Worm (Caenorhabditis elegans) whole organism, midembryonic: Measurements from ENCODE around the gene ran-1.

ENCODE experiments used
- T22C8.4 ChIP-seq: fragments of 200-800 bp; sonication (Bioruptor generic); IDR thresholded peaks from 2 replicates; pipeline ENCODE4 v1.3.6; 2022; ENCODE audit warnings: missing genetic modification characterization, missing compliant biosample characterization
- cog-1 ChIP-seq: sonication (generic microtip); optimal IDR thresholded peaks from 2 replicates; lab custom pipeline; 2016; ENCODE audit warnings: missing genetic modification characterization, missing compliant biosample characterization
- flt-1 ChIP-seq: fragments of 200-800 bp; sonication (Bioruptor generic); IDR thresholded peaks from 2 replicates; pipeline ENCODE4 v1.3.6; 2022; ENCODE audit warnings: missing genetic modification characterization, missing compliant biosample characterization
- klf-2 ChIP-seq: fragments of 200-800 bp; sonication (Bioruptor generic); conservative IDR thresholded peaks from 2 replicates; pipeline ENCODE4 v1.3.6; 2022; ENCODE audit warnings: missing genetic modification reagents, missing genetic modification characterization, missing compliant biosample characterization
- med-1 ChIP-seq: sonication (generic microtip); optimal IDR thresholded peaks from 2 replicates; lab custom pipeline; 2017; ENCODE audit warnings: missing genetic modification characterization, mild to moderate bottlenecking, missing compliant biosample characterization, antibody characterized with exemption, missing genetic modification reagents; ENCODE audit not compliant: insufficient read depth
- ref-1 ChIP-seq: fragments of 200-800 bp; sonication (Bioruptor generic); conservative IDR thresholded peaks from 2 replicates; pipeline ENCODE4 v1.3.6; 2022; ENCODE audit warnings: missing genetic modification reagents, missing genetic modification characterization, missing compliant biosample characterization
- tab-1 ChIP-seq: fragments of 200-800 bp; sonication (Bioruptor generic); IDR thresholded peaks from 2 replicates; pipeline ENCODE4 v1.3.6; 2022; ENCODE audit warnings: missing genetic modification characterization, missing compliant biosample characterization
- ztf-23 ChIP-seq: fragments of 200-800 bp; sonication (Bioruptor generic); IDR thresholded peaks from 2 replicates; pipeline ENCODE4 v1.3.6; 2022; ENCODE audit warnings: missing genetic modification reagents, missing genetic modification characterization, missing compliant biosample characterization
- ztf-29 ChIP-seq: fragments of 200-800 bp; sonication (Bioruptor generic); IDR thresholded peaks from 2 replicates; pipeline ENCODE4 v1.3.6; 2022; ENCODE audit warnings: missing genetic modification reagents, missing genetic modification characterization, missing compliant biosample characterization

Gene ran-1

DNA sequence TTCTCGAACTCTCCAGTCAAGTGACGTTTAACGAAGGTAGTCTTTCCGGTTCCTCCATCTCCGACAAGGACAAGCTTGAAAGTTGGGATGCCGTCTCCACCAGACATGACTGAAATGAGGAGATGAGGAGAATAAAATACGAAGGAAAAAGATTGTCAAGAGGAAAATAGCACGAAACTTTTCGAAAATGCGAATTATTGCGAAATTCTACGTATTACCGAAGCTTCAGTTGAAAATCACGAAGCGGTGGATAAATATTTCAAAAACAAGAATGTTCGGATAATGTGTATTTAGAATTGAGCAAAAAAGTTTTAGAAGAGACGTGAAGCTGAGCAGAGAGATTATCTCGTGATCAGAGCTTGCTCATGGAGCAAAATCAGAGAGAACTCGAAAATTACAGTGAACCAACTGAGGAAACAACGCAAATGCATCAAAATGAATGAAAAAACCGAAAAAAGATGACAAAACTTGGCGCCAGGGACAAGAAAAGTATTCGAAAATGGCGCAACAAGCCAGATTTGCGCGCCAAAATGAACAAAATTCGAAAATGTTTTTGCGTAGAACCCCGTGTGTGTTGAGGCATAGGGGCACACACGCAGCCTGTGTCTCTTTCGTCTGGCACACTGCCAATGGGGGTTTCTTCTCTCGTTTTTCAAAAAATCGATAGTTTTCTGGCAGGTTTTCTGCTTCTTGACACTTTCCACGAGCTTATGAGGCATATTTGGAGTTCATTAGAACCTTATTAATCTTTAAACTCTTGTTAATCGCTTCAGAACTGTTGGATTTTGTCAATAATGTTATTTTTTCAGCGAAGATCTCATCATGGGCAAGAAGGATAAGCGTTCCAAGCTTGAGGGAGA is at the start of gene ran-1, which contains the start of gene dkc-1:
ran-1 (minus strand) TSS at position 109 of the 860 bp plus-strand sequence.
dkc-1 (plus strand) TSS at position 810 of the 860 bp plus-strand sequence.
- TF ChIP-seq flt-1 (GFP tag; lab: Robert Waterston, UW) (no peak), ztf-29 (no peak), tab-1 (GFP tag; lab: Robert Waterston, UW) (no peak), cog-1 (tag; lab: Kevin White, UChicago) (peak; percentile 50), ztf-23 (peak; percentile 100), T22C8.4 (peak; percentile 72), med-1 (GFP tag; lab: Kevin White, UChicago) (no peak), klf-2 (no peak), ref-1 (GFP tag; lab: Robert Waterston, UW) (no peak)

DNA sequence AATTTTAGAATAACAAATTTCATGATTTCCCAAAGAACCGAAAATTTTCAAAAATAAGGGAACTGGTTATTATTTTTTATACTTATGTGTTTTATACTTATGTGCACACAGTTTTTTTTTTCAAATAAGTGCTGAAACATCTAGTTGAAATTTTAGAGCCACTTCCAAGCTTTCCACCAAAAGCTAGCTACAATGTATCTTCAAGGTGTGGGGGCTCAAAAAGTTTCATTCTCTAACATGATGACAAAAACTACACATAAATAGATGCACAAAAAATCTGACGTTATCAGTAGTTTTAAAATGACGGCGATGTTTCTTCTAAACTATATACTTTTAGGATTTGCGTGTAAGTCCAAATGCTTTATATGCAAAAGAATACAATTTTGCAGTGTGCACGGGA is 46.5 kb upstream of the ran-1 start, which contains the start of gene clec-163:
clec-163 (plus strand) TSS at position 301 of the 400 bp plus-strand sequence.
- TF ChIP-seq cog-1 (tag; lab: Kevin White, UChicago) (no peak), med-1 (GFP tag; lab: Kevin White, UChicago) (no peak), ztf-23 (no peak), flt-1 (GFP tag; lab: Robert Waterston, UW) (no peak), ztf-29 (no peak), T22C8.4 (no peak), ref-1 (GFP tag; lab: Robert Waterston, UW) (no peak)

DNA sequence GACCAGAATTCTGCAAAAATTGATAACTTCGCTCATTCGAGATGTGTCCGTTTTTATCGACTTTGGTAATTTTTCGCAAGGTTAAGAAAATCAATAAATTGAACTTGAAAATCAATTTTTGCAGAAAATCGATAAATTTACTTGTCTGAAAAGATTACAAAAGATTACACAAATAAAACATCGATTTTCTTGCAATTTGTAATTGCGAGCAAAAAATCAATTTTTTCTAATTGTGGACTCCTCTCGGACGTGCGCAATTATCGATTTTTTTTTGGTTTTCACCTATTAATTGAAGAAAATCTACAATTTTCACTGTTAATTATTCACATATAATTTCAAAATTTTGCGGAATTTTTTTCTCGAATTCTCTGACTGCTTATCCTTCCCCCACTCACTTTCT is 43.7 kb upstream of the ran-1 start:
- TF ChIP-seq T22C8.4 (peak; percentile 73), flt-1 (GFP tag; lab: Robert Waterston, UW) (no peak)

DNA sequence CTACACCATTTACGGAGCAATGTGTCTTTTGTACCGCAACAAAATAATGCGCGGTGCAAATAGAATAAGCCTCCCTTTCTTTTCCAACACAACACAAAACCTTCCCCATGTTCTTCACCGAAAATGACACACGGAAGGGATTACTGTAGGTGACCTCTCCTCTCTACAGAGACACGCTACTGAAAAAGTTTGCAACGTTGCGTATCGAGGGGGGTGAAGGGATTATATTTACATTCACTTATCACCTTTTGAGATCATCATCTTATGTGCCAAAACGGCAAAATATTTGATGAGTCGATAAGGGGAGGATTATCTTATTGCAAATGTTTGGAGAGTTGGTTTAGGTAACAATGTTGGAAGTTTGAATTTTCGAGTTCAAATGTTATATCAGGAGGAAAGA is 35.5 kb upstream of the ran-1 start:
- TF ChIP-seq cog-1 (tag; lab: Kevin White, UChicago) (peak; percentile 8), med-1 (GFP tag; lab: Kevin White, UChicago) (no peak)

DNA sequence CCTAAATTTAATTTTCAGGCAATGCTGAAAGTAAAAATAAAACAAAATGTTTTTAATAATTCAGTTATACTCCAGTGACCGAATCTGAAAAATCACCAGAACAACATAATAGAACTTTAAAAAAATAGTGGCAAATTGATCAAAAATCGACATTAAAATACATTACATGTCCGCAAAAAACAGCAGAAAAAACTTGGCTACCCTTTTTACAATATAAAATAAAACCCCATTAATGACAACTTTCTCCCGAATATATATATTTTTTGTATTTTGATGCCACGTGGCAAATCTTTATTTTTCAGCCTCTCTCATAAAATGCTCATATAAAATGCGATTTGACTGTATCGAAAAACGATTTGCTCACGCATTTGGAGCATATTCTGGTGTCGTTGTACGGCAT is 34.0 kb upstream of the ran-1 start, which contains the start of gene ptr-19:
ptr-19 (plus strand) TSS at position 301 of the 400 bp plus-strand sequence.
- TF ChIP-seq ztf-23 = no peak
- no peak for TF ChIP-seq flt-1 (GFP tag; lab: Robert Waterston, UW)

DNA sequence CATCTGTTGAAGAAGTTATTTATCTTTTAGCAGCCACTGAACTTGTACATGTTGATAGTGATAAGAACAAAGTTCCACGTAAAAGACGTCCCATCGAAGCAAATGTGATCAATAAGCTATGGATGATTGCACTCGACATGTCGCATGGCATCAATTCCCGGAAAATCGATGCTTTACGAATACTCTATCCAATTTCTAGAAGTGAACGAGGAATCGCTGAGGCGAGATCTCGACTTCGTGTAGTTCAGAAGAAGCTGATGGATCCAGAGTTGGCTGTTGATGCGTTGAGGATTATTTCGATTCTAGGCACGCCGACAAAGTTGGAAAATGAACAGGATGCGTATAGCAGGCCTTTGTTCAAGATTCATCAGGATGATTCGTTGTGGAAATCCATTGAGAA is 22.2 kb upstream of the ran-1 start:
- TF ChIP-seq klf-2 = no peak
- no peak for TF ChIP-seq ztf-23
- no peak for TF ChIP-seq med-1 (GFP tag; lab: Kevin White, UChicago)
- no peak for TF ChIP-seq cog-1 (tag; lab: Kevin White, UChicago)
- TF ChIP-seq flt-1 (GFP tag; lab: Robert Waterston, UW) = no peak

DNA sequence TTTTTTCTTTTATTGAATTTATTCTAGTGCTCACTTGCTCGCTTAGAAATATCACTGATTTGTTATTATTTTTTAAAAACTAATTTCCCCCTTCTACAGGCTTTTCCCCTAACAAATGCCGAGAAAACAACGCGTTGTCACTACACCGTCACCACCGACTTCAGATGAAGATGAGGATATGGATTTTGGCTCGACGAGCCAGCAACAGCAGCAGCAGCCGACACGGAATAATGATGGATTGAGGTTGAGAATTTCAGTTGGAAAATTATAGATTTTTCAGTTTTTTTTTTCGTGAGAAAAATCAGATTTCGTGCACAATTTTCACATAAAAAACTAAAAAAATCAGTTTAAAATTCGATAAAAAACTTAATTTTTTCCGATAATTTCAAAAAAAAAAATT is 15.5 kb upstream of the ran-1 start, which contains the start of gene dpy-28:
dpy-28 (plus strand) TSS at position 100 of the 400 bp plus-strand sequence.
- TF ChIP-seq ztf-29 = no peak
- no peak for TF ChIP-seq med-1 (GFP tag; lab: Kevin White, UChicago)
- TF ChIP-seq T22C8.4 = no peak
- no peak for TF ChIP-seq tab-1 (GFP tag; lab: Robert Waterston, UW)
- no peak for TF ChIP-seq cog-1 (tag; lab: Kevin White, UChicago)
- TF ChIP-seq flt-1 (GFP tag; lab: Robert Waterston, UW) = no peak
- TF ChIP-seq ref-1 (GFP tag; lab: Robert Waterston, UW) = no peak
- no peak for TF ChIP-seq ztf-23
- TF ChIP-seq klf-2 = no peak

DNA sequence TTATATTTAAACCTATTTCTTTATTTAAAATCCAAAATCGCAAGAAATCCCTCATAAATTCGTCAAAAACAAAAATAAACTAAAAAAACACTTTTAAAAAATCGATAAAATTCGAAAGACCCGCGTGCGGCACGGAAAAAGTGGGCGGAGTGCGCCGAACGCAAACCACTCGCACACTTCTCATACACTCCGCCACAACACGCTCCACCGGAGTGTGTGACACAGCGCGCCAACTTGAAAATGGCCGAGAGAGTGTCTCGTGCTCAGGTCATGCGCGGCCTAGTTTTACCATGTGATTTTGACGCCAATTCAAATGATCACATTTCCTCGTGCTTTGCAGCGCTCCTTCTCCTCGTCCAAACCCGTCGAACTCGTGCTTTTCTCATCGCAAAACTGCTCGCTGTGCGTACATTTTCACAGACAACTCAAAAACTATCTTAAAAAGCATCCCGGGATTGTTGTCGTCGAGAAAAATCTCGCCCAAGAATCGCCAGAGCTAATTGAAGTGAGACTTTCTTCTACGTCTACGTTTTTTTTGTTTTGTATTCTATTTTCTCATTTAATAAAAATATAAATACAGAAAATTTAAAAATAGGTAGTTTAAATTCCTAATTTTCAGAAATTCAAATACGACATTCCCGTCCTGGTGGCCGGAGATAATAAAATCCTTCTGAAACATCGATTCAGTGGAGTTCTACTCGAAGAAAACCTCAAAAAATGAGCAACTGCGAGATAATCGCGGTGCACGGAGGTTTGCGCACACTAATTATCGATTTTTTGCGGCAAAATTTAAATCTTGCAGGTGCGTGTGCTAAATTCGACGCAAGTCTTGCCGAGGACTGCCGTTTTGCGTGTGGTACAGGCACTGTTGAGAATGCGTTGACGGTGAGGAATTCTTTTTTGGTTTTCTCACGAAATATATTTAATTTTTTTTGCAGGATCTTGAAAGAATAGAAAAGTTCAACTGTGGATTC is 11.8 kb upstream of the ran-1 start, which contains the start of gene tasp-1:
tasp-1 (plus strand) TSS at position 258 of the 974 bp plus-strand sequence.
- TF ChIP-seq cog-1 (tag; lab: Kevin White, UChicago) (peak; percentile 100), ztf-23 (peak; percentile 100), flt-1 (GFP tag; lab: Robert Waterston, UW) (peak; percentile 98), med-1 (GFP tag; lab: Kevin White, UChicago) (peak; percentile 83), T22C8.4 (peak; percentile 100), ztf-29 (peak; percentile 92), ref-1 (GFP tag; lab: Robert Waterston, UW) (peak; percentile 80), tab-1 (GFP tag; lab: Robert Waterston, UW) (peak; percentile 93), klf-2 (peak; percentile 93)

DNA sequence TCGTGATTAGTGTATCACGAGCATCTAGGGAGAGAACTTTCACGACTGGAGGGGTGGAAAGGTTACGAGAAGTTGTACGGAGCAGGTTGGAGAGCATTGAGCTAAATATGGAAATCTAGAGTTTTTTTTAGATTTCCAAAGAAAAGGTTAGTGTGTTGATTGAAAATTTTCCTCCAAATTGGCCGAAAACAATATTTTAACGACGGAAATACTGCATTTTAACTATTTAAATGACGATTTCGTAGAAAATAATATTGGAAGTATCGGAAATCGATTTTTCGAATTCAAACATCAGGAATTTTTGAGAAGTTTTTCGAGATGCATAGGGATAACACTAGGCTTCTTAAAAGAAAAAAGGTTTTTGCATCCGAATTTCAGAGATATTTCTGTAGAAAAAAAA is 10.9 kb upstream of the ran-1 start, which contains the start of gene K01G5.10:
K01G5.10 (minus strand) TSS at position 101 of the 400 bp plus-strand sequence.
- TF ChIP-seq ztf-29 (no peak), ref-1 (GFP tag; lab: Robert Waterston, UW) (no peak), cog-1 (tag; lab: Kevin White, UChicago) (no peak), T22C8.4 (no peak), med-1 (GFP tag; lab: Kevin White, UChicago) (no peak), ztf-23 (no peak), klf-2 (no peak), flt-1 (GFP tag; lab: Robert Waterston, UW) (no peak), tab-1 (GFP tag; lab: Robert Waterston, UW) (no peak)
